Fruit fly (Drosophila melanogaster) whole organism, adult: ENCODE measurements around the gene Ho.

Experiments
- Hr96 ChIP-seq: fragments of 200-800 bp; sonication (Bioruptor generic); optimal IDR thresholded peaks from 2 replicates; lab custom pipeline; 2016; ENCODE audit warnings: missing biosample characterization, missing genetic modification characterization
- kay ChIP-seq: fragments of 200-800 bp; sonication (Bioruptor generic); peaks from one replicate; lab custom pipeline; 2016; ENCODE audit warnings: missing biosample characterization, missing genetic modification characterization, borderline replicate concordance
- ovo ChIP-seq: fragments of 200-800 bp; sonication (Bioruptor generic); optimal IDR thresholded peaks from 2 replicates; lab custom pipeline; 2016; ENCODE audit warnings: missing biosample characterization, missing genetic modification characterization
- pad ChIP-seq: fragments of 200-800 bp; sonication (Bioruptor generic); optimal IDR thresholded peaks from 3 replicates; lab custom pipeline; 2017; ENCODE audit warnings: missing biosample characterization, missing genetic modification characterization, mild to moderate bottlenecking, moderate library complexity, missing genetic modification reagents

DNA sequence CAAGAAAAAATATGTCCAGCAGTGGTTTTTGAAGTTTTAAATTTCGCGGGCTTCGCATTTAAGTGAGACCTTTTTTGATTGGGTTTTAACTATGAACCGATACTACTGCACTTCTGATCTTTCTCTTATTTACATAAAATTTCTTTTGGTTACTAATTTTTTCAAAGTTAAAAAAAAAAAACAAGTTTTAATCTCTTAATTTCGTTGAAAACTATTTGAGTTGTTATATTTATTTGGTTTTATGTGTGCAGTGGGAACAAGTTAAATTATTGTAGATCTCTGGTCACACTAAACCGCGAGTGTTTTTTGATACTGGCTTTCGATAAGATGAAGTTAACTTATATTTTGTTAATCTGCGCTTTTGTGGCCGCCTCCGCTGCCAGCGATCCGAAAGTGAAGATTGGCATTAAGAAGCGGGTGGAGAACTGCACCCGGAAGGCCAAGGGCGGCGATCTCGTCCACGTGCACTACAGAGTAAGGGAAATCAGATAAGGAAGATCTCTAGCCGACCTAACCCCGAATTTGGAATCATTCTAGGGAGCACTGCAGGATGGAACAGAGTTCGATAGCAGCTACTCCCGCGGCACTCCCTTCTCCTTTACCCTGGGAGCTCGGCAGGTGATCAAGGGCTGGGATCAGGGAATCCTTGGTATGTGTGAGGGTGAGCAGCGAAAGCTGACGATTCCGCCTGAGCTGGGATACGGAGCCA is 5.4 kb upstream of the Ho start, which contains the start of gene CG14715:
- TF ChIP-seq ovo (GFP tag; lab: Kevin White, UChicago): peak; percentile 1
- TF ChIP-seq kay (GFP tag; lab: Kevin White, UChicago): no peak
- TF ChIP-seq Hr96 (GFP tag; lab: Kevin White, UChicago): peak; percentile 37
- no peak for TF ChIP-seq pad (GFP tag; lab: Kevin White, UChicago)
